Worm (Caenorhabditis elegans): ENCODE measurements around the gene pqn-13.

DNA sequence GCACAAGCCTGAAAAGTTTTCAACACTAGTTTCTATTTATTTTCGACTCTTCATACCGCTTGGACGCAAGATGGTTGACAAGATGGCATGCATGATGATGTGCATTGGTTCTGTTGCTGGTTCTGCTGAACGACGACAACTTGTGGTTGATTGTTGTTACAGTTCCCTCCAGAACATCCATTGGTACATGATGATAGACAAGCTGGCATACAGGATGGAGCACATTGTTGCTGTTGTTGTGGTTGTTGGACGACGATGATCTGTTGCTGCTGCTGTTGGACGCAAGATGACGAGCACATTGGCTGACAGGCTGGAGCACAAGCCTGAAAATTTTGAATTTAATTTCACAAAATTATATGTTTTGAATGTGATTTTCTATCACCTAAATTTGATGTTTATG is 3.6 kb downstream of the pqn-13 start:
- TF ChIP-seq nhr-11 (tag; optimal IDR thresholded peaks at IDR 0.05), result no peak
- no peak for TF ChIP-seq ceh-82 (tag; optimal IDR thresholded peaks at IDR 0.05)
- no peak for TF ChIP-seq fos-1 (tag; optimal IDR thresholded peaks at IDR 0.05)
- TF ChIP-seq ztf-4 (tag; optimal IDR thresholded peaks at IDR 0.05), result no peak
- no peak for TF ChIP-seq tbx-2 (tag; optimal IDR thresholded peaks at IDR 0.05)
- no peak for TF ChIP-seq lir-3 (tag; optimal IDR thresholded peaks at IDR 0.05; ENCODE audit: poor library complexity)
- no peak for TF ChIP-seq ama-1 (optimal IDR thresholded peaks at IDR 0.05)
- TF ChIP-seq ztf-11 (tag; optimal IDR thresholded peaks at IDR 0.05), result no peak
- TF ChIP-seq C04F5.9 (tag; optimal IDR thresholded peaks at IDR 0.05), result no peak
- no peak for TF ChIP-seq nhr-77 (tag; optimal IDR thresholded peaks at IDR 0.05)
- no peak for TF ChIP-seq zag-1 (tag; optimal IDR thresholded peaks at IDR 0.05)
- no peak for TF ChIP-seq nhr-19 (GFP tag; conservative IDR thresholded peaks at IDR 0.05)
- no peak for TF ChIP-seq unc-62 (GFP tag; optimal IDR thresholded peaks at IDR 0.05)

Data from whole organism, L1 larva.